Fruit fly (Drosophila melanogaster) ovary, adult (tissue): ENCODE results near the gene CG32379.

Source experiments
- CG17801 ChIP-seq: fragments of 200-800 bp; optimal IDR thresholded peaks from 2 replicates; lab custom pipeline; 2019; ENCODE audit warnings: missing biosample characterization, mild to moderate bottlenecking, missing genetic modification characterization, moderate library complexity; ENCODE audit not compliant: partially characterized antibody

CG32379 gene

DNA sequence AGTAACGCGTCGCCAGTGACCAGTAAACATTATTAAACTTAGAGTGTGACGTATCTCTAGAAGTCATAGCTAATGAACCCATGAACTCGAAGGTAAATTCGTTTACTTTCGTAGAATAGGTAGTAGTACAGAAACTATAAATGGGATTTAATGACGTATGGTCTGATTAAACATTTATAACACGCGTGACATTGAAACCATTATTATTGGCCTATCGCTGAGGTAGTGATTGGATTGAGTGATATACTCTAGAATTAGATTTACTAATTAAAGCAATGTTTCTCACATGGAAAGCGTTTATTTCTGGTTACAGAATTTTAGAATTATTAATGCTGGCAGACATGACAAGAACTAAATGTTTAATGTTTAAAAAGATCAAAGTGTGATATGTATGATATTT lies 19.3 kb upstream of the CG32379 start:
- no peak for TF ChIP-seq CG17801

DNA sequence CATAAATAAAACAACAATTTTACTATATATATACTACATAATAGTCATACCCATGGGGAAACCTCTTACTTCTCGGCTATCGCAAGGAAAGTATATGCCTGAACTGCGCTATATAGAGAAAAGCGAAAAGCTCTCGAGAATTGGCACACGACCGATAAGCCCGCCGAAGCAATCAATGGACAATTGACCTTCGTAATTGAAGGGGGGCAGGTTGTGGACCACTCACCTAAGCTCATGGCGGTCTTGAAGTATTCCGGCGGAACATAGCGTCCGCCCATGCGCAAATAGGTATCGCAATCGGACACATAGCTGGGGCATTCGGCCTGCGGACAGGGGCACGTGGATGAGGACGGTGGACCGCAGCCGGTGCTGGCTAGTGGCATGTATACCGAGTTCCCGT lies 15.8 kb upstream of the CG32379 start:
- no peak for TF ChIP-seq CG17801

DNA sequence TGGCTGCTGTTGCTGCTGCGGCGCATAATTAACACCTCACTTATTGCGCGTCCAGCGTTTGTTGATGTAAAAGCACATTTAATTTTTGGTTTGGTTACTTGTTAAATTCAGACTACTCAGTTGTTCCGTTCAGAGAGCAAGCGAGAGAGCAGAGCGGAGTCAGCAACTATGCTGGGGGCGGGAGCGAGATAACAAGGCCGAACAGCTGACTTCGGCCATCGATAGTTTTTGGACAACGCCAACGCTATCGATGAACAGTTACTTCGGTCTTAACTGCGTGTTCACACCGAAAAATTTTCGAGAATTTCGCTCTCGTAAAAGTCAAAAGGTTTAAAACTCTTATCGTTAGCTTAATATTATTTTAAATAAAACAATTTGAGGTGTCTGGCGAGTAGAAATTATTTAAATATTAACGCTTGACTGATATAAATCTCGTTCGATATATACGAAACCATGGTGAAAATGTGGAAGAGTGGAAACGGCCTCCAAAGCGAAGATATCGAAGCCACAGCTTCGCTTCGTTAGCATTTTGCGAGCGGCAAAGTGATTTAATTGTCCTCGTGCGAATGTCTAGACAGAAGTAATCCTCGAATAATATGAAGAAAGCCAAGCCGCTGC lies 14.7 kb upstream of the CG32379 start, which contains the start of the genes SMSr and smid:
Gene SMSr (minus strand): TSS at position 116 of the 618 bp plus-strand sequence.
Gene smid (plus strand): TSS at position 256 of the 618 bp plus-strand sequence.
- peak; percentile 26 for TF ChIP-seq CG17801

DNA sequence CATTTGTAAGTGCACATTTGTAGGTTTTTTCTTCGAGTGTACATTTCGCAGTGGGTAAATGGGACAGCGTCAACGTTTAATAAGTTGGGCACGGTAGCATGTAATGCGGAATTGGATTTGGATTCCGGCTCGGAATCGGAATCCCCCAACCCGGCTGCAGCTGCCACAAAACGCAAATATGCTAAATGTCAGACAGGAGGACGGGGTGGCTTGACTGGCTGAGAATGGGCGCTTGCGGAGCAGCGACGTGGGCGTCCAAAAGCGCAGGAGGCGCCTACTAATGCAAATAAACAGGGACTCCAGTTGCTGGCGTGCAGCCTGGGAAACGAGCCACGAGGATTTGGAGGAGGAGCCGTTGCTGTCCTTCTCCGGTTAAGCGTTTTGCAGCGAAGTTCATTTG lies 8.3 kb upstream of the CG32379 start, which contains the start of gene CG8564:
Gene CG8564 (minus strand): TSS at position 101 of the 400 bp plus-strand sequence.
- no peak for TF ChIP-seq CG17801

DNA sequence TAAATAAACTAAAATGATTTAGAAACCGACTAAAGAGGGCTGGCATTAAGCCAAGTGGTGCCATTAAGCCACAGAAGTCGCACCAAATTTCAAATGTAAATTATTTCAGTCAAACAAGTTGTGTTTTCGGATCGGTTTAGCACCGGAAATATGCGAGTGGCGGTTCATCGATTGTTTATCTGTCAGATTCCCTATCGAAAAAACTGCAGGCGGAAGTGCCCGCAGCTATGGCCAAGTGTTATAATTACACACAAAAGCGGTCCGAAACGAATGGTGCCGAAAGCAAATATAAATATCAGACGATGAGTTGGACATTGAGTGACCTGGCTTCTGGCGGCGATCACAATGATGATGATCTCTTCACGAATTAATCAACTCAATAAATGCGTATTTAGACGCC lies 6.2 kb upstream of the CG32379 start:
- TF ChIP-seq CG17801: no peak

DNA sequence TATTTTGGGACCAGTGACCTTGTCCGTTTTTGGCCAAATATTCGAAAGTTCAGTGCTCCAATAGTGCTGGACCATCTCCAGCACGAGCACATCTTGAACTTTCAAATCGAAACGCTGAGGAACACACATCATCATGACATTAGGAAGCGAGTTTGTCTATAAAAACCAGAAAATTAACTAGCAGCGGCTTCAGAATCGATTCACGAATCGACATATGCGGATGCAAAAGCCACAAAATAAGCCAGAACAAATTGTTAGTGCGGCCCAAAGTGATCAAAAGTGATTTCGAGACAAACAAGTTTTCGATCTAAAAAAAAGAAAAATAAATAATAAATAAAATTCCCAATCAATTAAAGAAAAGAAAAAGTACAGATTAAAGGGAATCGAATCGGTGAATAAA lies 5.7 kb upstream of the CG32379 start, which contains the start of gene CG8563:
Gene CG8563 (plus strand): TSS at position 301 of the 400 bp plus-strand sequence.
- no peak for TF ChIP-seq CG17801

DNA sequence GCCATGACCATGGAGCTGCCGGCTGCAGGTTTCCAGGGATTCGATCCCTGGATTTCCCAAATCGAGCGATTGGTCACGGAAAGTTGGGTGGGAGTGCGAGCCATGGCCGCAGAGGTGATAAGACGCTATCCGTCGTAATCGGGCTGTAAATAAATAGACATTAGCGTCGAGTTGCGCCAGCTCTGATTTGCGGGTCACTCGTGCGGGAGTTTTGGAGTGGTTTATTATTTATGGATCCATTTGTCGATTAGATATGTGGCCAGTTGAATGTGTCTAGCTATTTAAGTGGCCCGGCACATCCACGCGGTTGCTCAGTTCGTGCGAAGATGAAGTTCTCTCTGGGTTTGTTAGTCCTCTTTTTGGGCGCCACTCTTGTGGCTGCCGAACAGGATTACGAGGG lies 1.8 kb downstream of the CG32379 start, which contains the start of gene CG8562:
Gene CG8562 (plus strand): TSS at position 307 of the 400 bp plus-strand sequence.
- TF ChIP-seq CG17801: no peak

DNA sequence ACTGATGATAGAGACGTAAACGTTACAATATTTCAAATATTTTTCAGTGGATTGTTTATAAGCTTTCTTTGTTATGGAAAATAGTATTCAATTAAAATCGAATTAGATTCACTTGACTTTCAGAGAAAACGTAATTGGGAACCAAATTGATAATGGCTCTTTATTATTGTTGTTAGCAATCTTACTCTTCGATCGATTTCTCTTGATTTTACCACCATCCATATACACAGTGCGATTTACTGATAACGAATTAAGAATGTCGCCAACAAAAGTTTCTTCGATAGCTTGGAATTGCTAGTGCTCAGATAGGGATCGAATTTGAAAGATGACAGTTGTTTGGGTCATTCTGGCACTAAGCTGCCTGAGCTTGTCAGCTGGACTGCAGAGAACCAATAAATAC lies 3.6 kb downstream of the CG32379 start, which contains the start of gene CG18417:
Gene CG18417 (plus strand): TSS at position 301 of the 400 bp plus-strand sequence.
- TF ChIP-seq CG17801: no peak

DNA sequence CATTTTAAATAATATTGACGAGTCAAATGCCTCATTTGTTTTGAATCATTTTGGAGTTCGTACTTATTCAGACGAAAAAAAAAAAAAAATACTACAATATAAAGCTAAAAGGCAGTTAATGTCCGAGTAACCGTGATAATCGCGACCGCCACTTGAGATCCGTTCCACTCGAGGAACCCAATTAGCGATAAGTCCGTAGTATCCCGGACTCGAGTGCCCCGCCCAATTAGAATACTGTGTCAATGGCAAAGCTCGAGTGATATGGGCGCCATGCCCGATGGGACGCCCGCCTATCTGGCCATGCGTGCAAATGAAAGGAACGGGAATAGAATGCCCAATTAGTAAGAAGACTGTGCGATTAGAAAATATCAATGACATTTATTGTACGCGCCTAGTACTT lies 5.8 kb downstream of the CG32379 start:
- no peak for TF ChIP-seq CG17801

DNA sequence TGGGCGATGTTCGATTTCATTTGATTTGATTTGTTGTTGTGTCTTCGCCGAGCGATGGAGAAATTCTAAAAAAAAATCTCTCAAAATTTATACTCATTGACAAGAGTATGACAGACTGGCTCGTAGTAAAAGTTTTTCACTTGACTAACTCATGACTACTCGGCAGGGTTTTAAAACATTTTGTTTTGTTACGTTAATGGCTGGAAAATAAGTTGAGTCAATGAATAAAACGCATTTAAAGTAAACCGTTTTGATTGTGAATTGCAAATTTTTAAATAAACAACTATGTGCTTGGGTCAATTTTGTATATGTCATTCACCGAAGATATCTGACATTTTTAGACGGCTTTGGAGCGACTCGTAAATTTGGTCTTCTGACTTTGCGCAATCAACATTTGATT lies 7.9 kb downstream of the CG32379 start, which contains the start of gene CG8560:
Gene CG8560 (minus strand): TSS at position 101 of the 400 bp plus-strand sequence.
- TF ChIP-seq CG17801: no peak

DNA sequence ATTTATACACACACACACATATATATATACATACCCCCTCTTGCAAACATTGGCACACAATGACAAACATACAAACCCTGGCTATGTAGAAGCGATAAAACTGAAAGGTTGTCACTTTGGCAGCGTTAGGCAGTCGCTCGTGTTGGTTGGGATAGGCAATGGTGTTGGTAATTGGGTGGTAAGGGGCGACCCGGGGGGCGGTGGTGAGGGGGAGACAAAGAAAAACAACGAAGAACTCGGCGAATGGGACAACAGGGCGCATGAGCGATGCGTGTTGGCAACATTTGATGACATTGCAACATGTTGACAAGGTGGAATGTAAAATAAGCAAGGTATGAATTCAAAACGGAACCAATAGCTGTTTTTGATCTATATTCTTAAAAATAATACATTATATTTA lies 26.4 kb downstream of the CG32379 start:
- TF ChIP-seq CG17801: no peak

DNA sequence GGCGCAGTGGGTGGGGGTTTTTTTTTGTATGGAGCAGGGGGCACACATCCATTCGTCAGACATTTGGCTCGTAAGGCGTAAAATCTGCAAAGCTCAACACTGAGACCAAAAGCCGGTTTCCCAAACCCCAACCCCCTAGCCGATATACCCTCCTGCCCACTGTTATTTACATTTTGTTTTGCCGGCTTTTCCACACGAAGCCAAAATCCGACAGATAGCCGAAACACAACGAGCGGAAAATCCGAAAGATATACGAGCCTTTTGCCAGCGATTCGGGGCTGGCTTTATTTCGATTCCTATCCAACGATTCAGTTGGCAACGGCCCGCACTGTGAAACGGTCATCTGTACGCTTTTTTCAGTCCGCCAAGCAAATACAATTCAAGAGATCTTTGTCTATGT lies 27.4 kb downstream of the CG32379 start, which contains the start of gene CG42458:
Gene CG42458 (plus strand): TSS at position 311 of the 400 bp plus-strand sequence.
- no peak for TF ChIP-seq CG17801

DNA sequence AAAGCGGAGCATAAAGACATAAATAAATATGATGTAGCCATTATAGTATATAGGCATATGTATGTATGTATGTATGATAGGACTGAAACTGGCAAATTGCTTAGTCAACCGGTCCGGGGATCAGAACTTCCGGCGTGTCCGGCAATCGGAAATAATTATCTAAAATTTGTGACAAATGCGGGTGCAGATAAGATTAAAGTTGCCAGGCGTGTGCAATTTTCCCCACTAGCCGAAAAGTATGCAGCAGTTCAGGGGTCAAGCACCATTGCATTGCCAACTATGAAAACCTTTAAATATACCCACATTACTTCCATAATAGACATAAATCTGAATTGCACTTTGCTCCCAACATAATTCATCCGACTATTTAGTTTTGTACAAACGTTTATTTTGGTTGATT lies 36.1 kb downstream of the CG32379 start:
- no peak for TF ChIP-seq CG17801

DNA sequence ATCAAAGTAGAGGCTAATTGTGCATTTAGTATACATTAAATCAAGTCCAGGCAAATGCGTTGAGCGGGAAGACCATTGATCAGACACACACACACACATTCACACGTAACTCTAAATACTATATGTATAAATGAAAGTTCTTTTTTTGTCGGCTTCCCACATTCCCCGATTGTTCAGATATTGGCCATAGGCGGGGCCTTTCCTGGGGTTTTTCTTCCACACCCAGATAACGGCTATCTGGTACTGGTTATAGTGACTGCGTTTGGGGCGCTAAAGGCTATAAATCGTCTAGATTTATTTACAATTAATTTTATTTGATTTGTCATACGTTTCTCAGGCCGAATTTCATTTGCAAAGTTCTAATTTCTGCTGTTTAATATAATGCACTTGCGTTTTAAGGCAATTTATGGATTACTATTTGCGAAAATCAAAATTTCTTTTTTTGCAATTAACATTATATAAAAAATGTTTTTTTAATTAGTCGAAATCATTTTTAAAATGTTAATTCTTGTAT lies 36.7 kb downstream of the CG32379 start:
- TF ChIP-seq CG17801: no peak

DNA sequence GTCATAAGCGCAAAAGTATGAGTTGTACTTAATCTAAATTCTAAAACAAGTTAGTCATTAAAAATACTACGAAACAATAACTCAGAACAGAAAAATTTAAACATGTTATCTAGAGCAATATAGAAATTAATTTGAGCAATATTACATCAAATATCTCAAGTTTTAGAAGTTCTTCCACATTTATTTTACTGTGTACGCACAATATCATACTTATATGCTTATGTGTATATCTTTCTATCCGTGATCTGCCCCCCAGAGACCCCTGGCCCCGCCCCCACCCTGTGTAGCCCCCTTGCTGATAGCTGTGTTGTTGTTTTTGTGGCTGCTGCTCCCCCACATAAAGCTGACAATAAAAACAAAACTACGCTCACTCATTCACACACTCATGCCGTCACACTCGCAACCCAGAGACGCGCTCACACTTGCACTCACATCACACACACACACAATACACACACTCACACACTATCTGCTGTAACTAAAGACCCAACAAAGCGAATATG lies 37.2 kb downstream of the CG32379 start:
- peak; percentile 49 for TF ChIP-seq CG17801

DNA sequence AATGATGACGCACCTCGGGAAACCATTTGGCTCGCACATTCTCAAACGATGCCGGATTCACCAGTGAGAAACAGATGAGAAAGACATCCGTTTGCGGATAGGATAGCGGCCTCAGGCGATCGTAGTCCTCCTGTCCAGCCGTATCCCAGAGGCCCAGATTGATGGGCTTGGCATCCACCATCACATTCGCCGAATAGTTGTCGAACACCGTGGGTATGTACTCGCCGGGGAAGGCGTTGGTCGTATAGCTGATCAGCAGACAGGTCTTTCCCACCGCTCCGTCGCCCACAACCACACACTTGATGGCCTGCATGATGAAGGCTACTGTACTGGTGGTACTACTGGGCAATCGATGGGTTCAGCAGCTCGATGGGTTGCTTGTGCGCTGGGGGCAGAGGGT lies 38.0 kb downstream of the CG32379 start:
- no peak for TF ChIP-seq CG17801

DNA sequence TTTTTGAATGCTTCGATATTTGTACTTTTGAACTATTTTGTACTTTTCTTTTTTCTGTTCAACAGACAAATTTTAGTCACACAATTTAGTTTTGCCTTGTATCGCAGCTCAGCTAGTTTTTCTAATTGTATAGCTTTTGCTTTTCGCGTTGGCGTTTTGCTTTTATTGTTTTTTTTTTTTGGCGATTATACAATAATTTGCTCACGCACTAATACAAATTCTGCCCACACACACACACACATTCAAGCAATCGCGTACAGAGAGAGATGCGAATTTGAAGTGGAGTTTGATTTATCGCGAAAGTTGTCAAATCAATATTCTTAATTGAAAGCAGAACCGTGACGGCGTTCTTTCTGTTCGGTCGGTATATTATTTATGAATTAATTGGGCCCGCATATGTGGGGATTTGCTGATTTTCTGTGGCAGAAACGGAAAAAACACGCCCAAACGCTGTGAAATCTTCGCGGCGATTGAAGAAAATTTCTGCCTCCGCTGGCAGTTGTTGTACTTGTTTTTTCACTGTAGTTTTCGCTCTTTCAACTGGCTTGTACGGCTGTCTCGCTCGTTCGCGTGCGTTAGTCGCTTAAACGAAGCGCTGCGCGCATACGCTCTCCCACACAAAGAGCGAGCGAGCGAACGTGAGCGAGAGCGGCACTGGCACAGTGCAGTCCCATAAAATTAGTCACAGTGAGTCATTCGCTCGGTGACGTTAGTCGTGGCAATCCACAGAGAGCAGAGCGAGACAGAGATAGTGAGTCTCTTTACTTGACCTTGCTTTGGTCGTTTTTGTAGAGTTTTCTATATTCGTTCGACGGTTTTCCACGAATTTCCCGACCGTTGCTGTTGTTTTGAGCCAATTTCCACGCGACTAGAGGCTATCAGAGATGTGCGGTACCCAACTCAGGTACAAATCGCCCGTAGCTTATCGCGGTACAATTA lies 38.8 kb downstream of the CG32379 start, which contains the start of gene Rac2:
Gene Rac2 (minus strand): TSS at position 476 of the 939 bp plus-strand sequence.
- TF ChIP-seq CG17801: peak; percentile 46
